Fruit fly (Drosophila melanogaster): ENCODE results near the gene Or24a.

DNA sequence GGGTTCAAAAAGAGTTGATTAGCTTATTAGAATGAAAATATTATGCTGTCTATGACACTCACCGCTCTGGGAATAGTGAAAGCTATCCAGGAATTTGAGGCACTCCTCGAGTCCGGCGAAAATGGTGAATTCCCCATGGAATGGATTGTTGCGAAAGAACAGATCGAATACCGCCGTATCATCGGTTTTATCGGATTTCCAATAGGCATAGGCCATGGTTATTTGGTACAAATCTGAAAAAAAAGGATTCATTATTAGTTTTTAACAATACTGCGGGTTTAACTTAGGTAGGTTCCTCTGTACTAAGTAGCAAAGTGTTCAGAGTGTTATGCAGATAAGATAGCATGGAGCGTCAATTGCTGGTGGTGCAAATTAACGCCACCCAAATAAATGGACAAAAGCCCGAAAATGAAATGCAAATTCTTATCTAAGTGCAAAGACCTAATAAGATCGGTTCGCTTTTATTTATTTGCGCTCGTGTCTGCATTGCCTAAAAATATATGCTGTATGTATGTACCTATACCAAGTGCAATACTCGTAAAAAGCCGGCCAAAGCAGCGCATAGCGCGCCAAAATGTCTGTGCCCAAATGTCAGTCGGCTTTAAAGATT is 29.8 kb upstream of the Or24a start:
- TF ChIP-seq Opbp (GFP tag; IDR thresholded peaks at IDR 0.05; ENCODE audit: partially characterized antibody) (no peak), MBD-R2 (GFP tag; IDR thresholded peaks at IDR 0.05) (no peak), Doc3 (GFP tag; IDR thresholded peaks at IDR 0.05; ENCODE audit: partially characterized antibody) (no peak), CG3065 (GFP tag; optimal IDR thresholded peaks at IDR 0.05) (no peak), pan (optimal IDR thresholded peaks at IDR 0.05) (no peak), pan (GFP tag; optimal IDR thresholded peaks at IDR 0.05 in 1 of 2, IDR thresholded peaks at IDR 0.05 in 1 of 2) (peak in 1 of 2 experiments; percentile 25), fd102C (GFP tag; optimal IDR thresholded peaks at IDR 0.05) (no peak), Med (GFP tag) (no peak), CG6854 (GFP tag; optimal IDR thresholded peaks at IDR 0.05) (no peak), Aef1 (GFP tag; IDR thresholded peaks at IDR 0.05) (no peak), CG2678 (tag; optimal IDR thresholded peaks at IDR 0.05) (no peak), chm (GFP tag; IDR thresholded peaks at IDR 0.05) (no peak), CG2202 (tag; optimal IDR thresholded peaks at IDR 0.05) (no peak), Sry-β (GFP tag; optimal IDR thresholded peaks at IDR 0.05) (no peak)
